Fruit fly (Drosophila melanogaster): ENCODE measurements around the gene trus.

DNA sequence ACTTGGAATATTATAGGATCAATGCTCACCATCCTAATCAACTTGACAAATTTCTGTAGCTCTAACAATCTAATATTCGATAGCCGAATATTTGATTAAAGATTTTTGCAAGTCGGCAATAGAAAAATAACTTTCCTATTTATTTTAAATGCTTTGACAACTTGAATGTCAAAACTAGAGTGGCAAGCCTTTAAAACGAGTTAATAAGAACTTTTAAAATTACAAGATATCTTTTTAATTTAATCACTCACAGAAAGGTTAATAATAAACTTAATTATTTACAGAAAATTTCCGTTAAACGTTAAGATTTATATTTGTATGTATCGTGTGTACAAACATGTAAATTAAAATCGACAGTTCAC lies 17.4 kb upstream of the trus start, which contains the start of the genes CG17207 and CG46427:
- TF ChIP-seq CG14711 (tag; optimal IDR thresholded peaks at IDR 0.05) (no peak), CG1620 (GFP tag; optimal IDR thresholded peaks at IDR 0.05) (no peak), CG5204 (GFP tag; optimal IDR thresholded peaks at IDR 0.05) (no peak), CG33017 (tag; optimal IDR thresholded peaks at IDR 0.05) (no peak), toe (GFP tag; optimal IDR thresholded peaks at IDR 0.05) (no peak), ovo (GFP tag; optimal IDR thresholded peaks at IDR 0.05) (no peak), Crg-1 (GFP tag; optimal IDR thresholded peaks at IDR 0.05) (no peak), kay (GFP tag; ENCODE audit: borderline replicate concordance) (no peak)

Measured in whole organism, adult.